Worm (Caenorhabditis elegans) whole organism, L1 larva: Measurements from ENCODE around the gene srx-87.

Experiments
- dpl-1 ChIP-seq, 3 experiments: fragments of 150-350 bp in 2 of 3; sonication (generic microtip) in 1 of 3; optimal IDR thresholded peaks; 2 replicates each; lab custom pipeline; 2014 to 2017; ENCODE audit warnings: missing biosample characterization in 3 of 3, missing genetic modification characterization in 3 of 3, missing genetic modification reagents in 3 of 3
- nhr-28 ChIP-seq: fragments of 150-350 bp; optimal IDR thresholded peaks from 2 replicates; lab custom pipeline; 2014; ENCODE audit warnings: missing biosample characterization, missing genetic modification characterization
- nhr-76 ChIP-seq: sonication (generic microtip); optimal IDR thresholded peaks from 2 replicates; lab custom pipeline; 2017; ENCODE audit warnings: missing biosample characterization, missing genetic modification characterization
- nhr-77 ChIP-seq: fragments of 150-350 bp; optimal IDR thresholded peaks from 2 replicates; lab custom pipeline; 2014; ENCODE audit warnings: missing biosample characterization, missing genetic modification characterization
- sox-4 ChIP-seq: sonication (generic microtip); optimal IDR thresholded peaks from 2 replicates; lab custom pipeline; 2016; ENCODE audit warnings: missing genetic modification characterization, missing compliant biosample characterization
- unc-62 ChIP-seq: fragments of 150-350 bp; optimal IDR thresholded peaks from 2 replicates; lab custom pipeline; 2014; ENCODE audit warnings: missing biosample characterization, missing genetic modification reagents, missing genetic modification characterization

ce11 chrV:11562643-11563042 lies 2.0 kb upstream of the srx-87 start, which contains the start of gene srx-86:
- no peak for TF ChIP-seq unc-62
- no peak for TF ChIP-seq dpl-1 (GFP tag; optimal IDR thresholded peaks at IDR 0.05; lab: Kevin White, UChicago)
- TF ChIP-seq nhr-76 (tag; lab: Kevin White, UChicago): no peak
- TF ChIP-seq nhr-28 (tag; lab: Kevin White, UChicago): no peak
- TF ChIP-seq sox-4 (tag; lab: Kevin White, UChicago): no peak
- no peak for TF ChIP-seq nhr-77 (tag; lab: Kevin White, UChicago)
